Worm (Caenorhabditis elegans) whole organism, L4 larva: ENCODE data around the gene Y55F3BL.6.

Experiments
- D1046.2 ChIP-seq: fragments of 200-800 bp; sonication (Bioruptor generic); IDR thresholded peaks from 2 replicates; pipeline ENCODE4 v1.3.6; 2022; ENCODE audit warnings: missing genetic modification characterization, missing compliant biosample characterization
- F10B5.3 ChIP-seq: sonication (generic microtip); optimal IDR thresholded peaks from 2 replicates; lab custom pipeline; 2016; ENCODE audit warnings: mild to moderate bottlenecking, missing genetic modification characterization, missing compliant biosample characterization
- F26F4.8 ChIP-seq: fragments of 200-800 bp; sonication (Bioruptor generic); conservative IDR thresholded peaks from 2 replicates; pipeline ENCODE4 v1.3.6; 2022; ENCODE audit warnings: missing genetic modification characterization, missing compliant biosample characterization
- F37D6.2 ChIP-seq: sonication (generic microtip); optimal IDR thresholded peaks from 2 replicates; lab custom pipeline; 2016; ENCODE audit warnings: mild to moderate bottlenecking, missing genetic modification characterization, missing compliant biosample characterization
- F44E2.7 ChIP-seq: fragments of 200-800 bp; sonication (Bioruptor generic); IDR thresholded peaks from 2 replicates; pipeline ENCODE4 v2.1.2; 2022; ENCODE audit warnings: missing genetic modification characterization, missing compliant biosample characterization
- F49E8.2 ChIP-seq: sonication (generic microtip); optimal IDR thresholded peaks from 2 replicates; lab custom pipeline; 2016; ENCODE audit warnings: missing compliant biosample characterization, mild to moderate bottlenecking, missing genetic modification characterization, borderline replicate concordance
- T26A8.4 ChIP-seq: fragments of 200-800 bp; sonication (Bioruptor generic); IDR thresholded peaks from 2 replicates; pipeline ENCODE4 v1.3.6; 2022; ENCODE audit warnings: missing genetic modification characterization, missing compliant biosample characterization
- Y75B8A.6 ChIP-seq: fragments of 200-800 bp; sonication (Bioruptor generic); IDR thresholded peaks from 2 replicates; pipeline ENCODE4 v1.3.6; 2022; ENCODE audit warnings: missing genetic modification reagents, missing genetic modification characterization, missing compliant biosample characterization
- aha-1 ChIP-seq: fragments of 150-350 bp; peaks from one replicate; lab custom pipeline; 2014; ENCODE audit warnings: missing biosample characterization, missing genetic modification characterization
- aly-2 ChIP-seq: sonication (generic microtip); optimal IDR thresholded peaks from 2 replicates; lab custom pipeline; 2018; ENCODE audit warnings: missing biosample characterization, missing genetic modification characterization
- arid-1 ChIP-seq: fragments of 200-800 bp; sonication (Bioruptor generic); conservative IDR thresholded peaks from 2 replicates; pipeline ENCODE4 v1.3.6; 2022; ENCODE audit warnings: missing genetic modification reagents, missing genetic modification characterization, missing compliant biosample characterization
- ceh-32 ChIP-seq: sonication (generic microtip); optimal IDR thresholded peaks from 2 replicates; lab custom pipeline; 2016; ENCODE audit warnings: mild to moderate bottlenecking, missing genetic modification characterization, missing compliant biosample characterization; ENCODE audit not compliant: poor library complexity
- ceh-44 ChIP-seq: fragments of 200-800 bp; sonication (Bioruptor generic); IDR thresholded peaks from 2 replicates; pipeline ENCODE4 v1.3.6; 2022; ENCODE audit warnings: missing genetic modification reagents, missing genetic modification characterization, missing compliant biosample characterization
- ceh-82 ChIP-seq: sonication (generic microtip); optimal IDR thresholded peaks from 2 replicates; lab custom pipeline; 2017; ENCODE audit warnings: missing biosample characterization, missing genetic modification characterization
- ces-1 ChIP-seq: fragments of 150-350 bp; sonication (generic microtip); optimal IDR thresholded peaks from 4 replicates; lab custom pipeline; 2014; ENCODE audit warnings: missing biosample characterization, missing genetic modification reagents, missing genetic modification characterization
- ctbp-1 ChIP-seq: fragments of 200-800 bp; sonication (Bioruptor generic); IDR thresholded peaks from 2 replicates; pipeline ENCODE4 v1.3.6; 2022; ENCODE audit warnings: missing genetic modification reagents, missing genetic modification characterization, missing compliant biosample characterization
- daf-16 ChIP-seq, 3 experiments: sonication (generic microtip); optimal IDR thresholded peaks; 2 replicates each; lab custom pipeline; 2016 to 2017; ENCODE audit warnings: missing genetic modification characterization in 3 of 3, missing genetic modification reagents in 3 of 3, mild to moderate bottlenecking in 2 of 3, missing compliant biosample characterization in 2 of 3, missing biosample characterization in 1 of 3, moderate library complexity in 1 of 3
- dmd-6 ChIP-seq: fragments of 200-800 bp; sonication (Bioruptor generic); IDR thresholded peaks from 2 replicates; pipeline ENCODE4 v1.3.6; 2022; ENCODE audit warnings: missing genetic modification reagents, missing genetic modification characterization, missing compliant biosample characterization
- dmd-9 ChIP-seq: fragments of 200-800 bp; sonication (Bioruptor generic); IDR thresholded peaks from 2 replicates; pipeline ENCODE4 v1.3.6; 2022; ENCODE audit warnings: missing genetic modification reagents, missing genetic modification characterization, missing compliant biosample characterization
- dpl-1 ChIP-seq: fragments of 150-350 bp; optimal IDR thresholded peaks from 2 replicates; lab custom pipeline; 2014; ENCODE audit warnings: missing biosample characterization, missing genetic modification reagents, missing genetic modification characterization
- dve-1 ChIP-seq: sonication (generic microtip); optimal IDR thresholded peaks from 2 replicates; lab custom pipeline; 2017; ENCODE audit warnings: antibody characterized with exemption, mild to moderate bottlenecking, missing genetic modification characterization, missing compliant biosample characterization; ENCODE audit not compliant: insufficient read depth
- egl-27 ChIP-seq: sonication (generic microtip); optimal IDR thresholded peaks from 3 replicates; lab custom pipeline; 2017; ENCODE audit warnings: missing biosample characterization, missing genetic modification reagents, missing genetic modification characterization
- fos-1 ChIP-seq: fragments of 150-350 bp; optimal IDR thresholded peaks from 2 replicates; lab custom pipeline; 2014; ENCODE audit warnings: missing biosample characterization, missing genetic modification characterization
- hif-1 ChIP-seq, 2 experiments: sonication (generic microtip); optimal IDR thresholded peaks; 2 replicates each; lab custom pipeline; 2016 to 2017; ENCODE audit warnings: missing compliant biosample characterization in 2 of 2, missing genetic modification characterization in 2 of 2, missing genetic modification reagents in 2 of 2, missing genotype in 2 of 2, mild to moderate bottlenecking in 1 of 2
- hlh-30 ChIP-seq: sonication (generic microtip); optimal IDR thresholded peaks from 2 replicates; lab custom pipeline; 2017; ENCODE audit warnings: antibody characterized with exemption, mild to moderate bottlenecking, missing genetic modification characterization, missing compliant biosample characterization; ENCODE audit not compliant: insufficient read depth
- jun-1 ChIP-seq: fragments of 150-350 bp; optimal IDR thresholded peaks from 2 replicates; lab custom pipeline; 2014; ENCODE audit warnings: missing biosample characterization, missing genetic modification reagents, missing genetic modification characterization
- lim-7 ChIP-seq: fragments of 200-800 bp; sonication (Bioruptor generic); IDR thresholded peaks from 2 replicates; pipeline ENCODE4 v1.3.6; 2022; ENCODE audit warnings: missing genetic modification characterization, missing compliant biosample characterization
- lir-3 ChIP-seq: sonication (generic microtip); optimal IDR thresholded peaks from 2 replicates; lab custom pipeline; 2016; ENCODE audit warnings: mild to moderate bottlenecking, missing genetic modification characterization, missing compliant biosample characterization
- lsy-2 ChIP-seq, 2 experiments: fragments of 150-350 bp in 1 of 2; sonication (generic microtip) in 1 of 2; optimal IDR thresholded peaks; 2 replicates each; lab custom pipeline; 2014 to 2017; ENCODE audit warnings: missing biosample characterization in 2 of 2, missing genetic modification characterization in 2 of 2
- mes-2 ChIP-seq: sonication (generic microtip); optimal IDR thresholded peaks from 2 replicates; lab custom pipeline; 2016; ENCODE audit warnings: missing genotype, mild to moderate bottlenecking, missing genetic modification characterization, missing compliant biosample characterization; ENCODE audit not compliant: poor library complexity, severe bottlenecking
- mxl-3 ChIP-seq: fragments of 200-800 bp; sonication (Bioruptor generic); optimal IDR thresholded peaks from 2 replicates; lab custom pipeline; 2018; ENCODE audit warnings: mild to moderate bottlenecking, missing genetic modification characterization, missing compliant biosample characterization
- nhr-10 ChIP-seq: fragments of 150-350 bp; optimal IDR thresholded peaks from 2 replicates; lab custom pipeline; 2014; ENCODE audit warnings: missing biosample characterization, missing genetic modification characterization
- nhr-102 ChIP-seq: sonication (generic microtip); optimal IDR thresholded peaks from 2 replicates; lab custom pipeline; 2016; ENCODE audit warnings: mild to moderate bottlenecking, missing genetic modification characterization, moderate library complexity, missing compliant biosample characterization
- nhr-28 ChIP-seq: fragments of 150-350 bp; optimal IDR thresholded peaks from 2 replicates; lab custom pipeline; 2014; ENCODE audit warnings: missing biosample characterization, missing genetic modification characterization
- nhr-41 ChIP-seq: fragments of 200-800 bp; sonication (Bioruptor generic); IDR thresholded peaks from 2 replicates; pipeline ENCODE4 v1.3.6; 2022; ENCODE audit warnings: missing genetic modification reagents, missing genetic modification characterization, missing compliant biosample characterization
- nhr-6 ChIP-seq: fragments of 150-350 bp; optimal IDR thresholded peaks from 2 replicates; lab custom pipeline; 2014; ENCODE audit warnings: missing biosample characterization, missing genetic modification characterization
- nhr-76 ChIP-seq: fragments of 150-350 bp; optimal IDR thresholded peaks from 2 replicates; lab custom pipeline; 2014; ENCODE audit warnings: missing biosample characterization, missing genetic modification characterization
- nhr-77 ChIP-seq: fragments of 150-350 bp; optimal IDR thresholded peaks from 2 replicates; lab custom pipeline; 2014; ENCODE audit warnings: missing biosample characterization, missing genetic modification characterization
- pqm-1 ChIP-seq: sonication (generic microtip); optimal IDR thresholded peaks from 2 replicates; lab custom pipeline; 2017; ENCODE audit warnings: missing biosample characterization, missing genetic modification characterization
- rbr-2 ChIP-seq: sonication (generic microtip); optimal IDR thresholded peaks from 2 replicates; lab custom pipeline; 2016; ENCODE audit warnings: missing genotype, missing genetic modification characterization, missing compliant biosample characterization
- saeg-2 ChIP-seq: fragments of 200-800 bp; sonication (Bioruptor generic); IDR thresholded peaks from 2 replicates; pipeline ENCODE4 v1.3.6; 2022; ENCODE audit warnings: missing genetic modification reagents, missing genetic modification characterization, missing compliant biosample characterization
- snpc-1.2 ChIP-seq: fragments of 200-800 bp; sonication (Bioruptor generic); IDR thresholded peaks from 2 replicates; pipeline ENCODE4 v1.3.6; 2022; ENCODE audit warnings: missing genetic modification reagents, missing genetic modification characterization, missing compliant biosample characterization
- tag-97 ChIP-seq: fragments of 200-800 bp; sonication (Bioruptor generic); IDR thresholded peaks from 2 replicates; pipeline ENCODE4 v1.3.6; 2022; ENCODE audit warnings: missing genetic modification characterization, missing compliant biosample characterization
- unc-62 ChIP-seq, 3 experiments: fragments of 150-350 bp in 1 of 3; sonication (generic microtip); optimal IDR thresholded peaks in 2 of 3; peaks in 1 of 3; 1 replicate in 1 of 3; 2 replicates in 2 of 3; lab custom pipeline; 2014 to 2017; ENCODE audit warnings: missing biosample characterization in 3 of 3, missing genetic modification characterization in 3 of 3, missing genetic modification reagents in 3 of 3, missing genotype in 1 of 3
- zfp-3 ChIP-seq: fragments of 200-800 bp; sonication (Bioruptor generic); conservative IDR thresholded peaks from 2 replicates; pipeline ENCODE4 v1.3.6; 2022; ENCODE audit warnings: missing genetic modification reagents, missing genetic modification characterization, missing compliant biosample characterization
- ztf-11 ChIP-seq: fragments of 150-350 bp; optimal IDR thresholded peaks from 2 replicates; lab custom pipeline; 2014; ENCODE audit warnings: missing biosample characterization, missing genetic modification characterization

Gene Y55F3BL.6

ce11 chrIV:842630-843029 lies 35.8 kb upstream of the Y55F3BL.6 start (continued):
- peak; percentile 60; the same call in 1 of the 2 replicates for TF ChIP-seq ceh-44 (GFP tag; lab: Robert Waterston, UW)
- TF ChIP-seq dmd-9 (GFP tag; lab: Robert Waterston, UW): 0 out of 2 replicates have a peak, but pooled peaks have one; percentile 46
- no peak for TF ChIP-seq F10B5.3
- no peak for TF ChIP-seq mxl-3 (GFP tag; lab: Kevin White, UChicago)
- peak; percentile 14 for TF ChIP-seq nhr-102
- peak; percentile 85 for TF ChIP-seq lim-7
- peak in 1 of 2 experiments; percentile 61 for TF ChIP-seq unc-62 (GFP tag; optimal IDR thresholded peaks at IDR 0.05 in 1 of 2; lab: Kevin White, UChicago)
- no peak for TF ChIP-seq unc-62 (tag; optimal IDR thresholded peaks at IDR 0.05; lab: Kevin White, UChicago)
- TF ChIP-seq rbr-2 (tag; lab: Kevin White, UChicago): peak; percentile 41
- TF ChIP-seq hlh-30 (tag; lab: Kevin White, UChicago): peak; percentile 75
- peak in 1 of 2 experiments; percentile 59 for TF ChIP-seq hif-1 (tag; optimal IDR thresholded peaks at IDR 0.05; lab: Kevin White, UChicago)
- TF ChIP-seq F49E8.2 (tag; lab: Kevin White, UChicago): no peak
- TF ChIP-seq F26F4.8 (GFP tag; lab: Robert Waterston, UW): no peak
- no peak for TF ChIP-seq lir-3 (tag; lab: Kevin White, UChicago)
- no peak for TF ChIP-seq Y75B8A.6 (GFP tag; lab: Robert Waterston, UW)
- no peak for TF ChIP-seq mes-2 (tag; lab: Kevin White, UChicago)
- TF ChIP-seq saeg-2 (GFP tag; lab: Robert Waterston, UW): no peak
- TF ChIP-seq D1046.2 (GFP tag; lab: Robert Waterston, UW): no peak
- no peak for TF ChIP-seq tag-97 (GFP tag; lab: Robert Waterston, UW)
- peak; percentile 40 for TF ChIP-seq nhr-28 (tag; lab: Kevin White, UChicago)
- 0 out of 2 replicates have a peak, but pooled peaks have one; percentile 18 for TF ChIP-seq nhr-41
- TF ChIP-seq nhr-77: no peak
- no peak for TF ChIP-seq T26A8.4 (GFP tag; lab: Robert Waterston, UW)
- TF ChIP-seq ceh-82 (tag; lab: Kevin White, UChicago): no peak
- peak; percentile 25 for TF ChIP-seq dve-1 (tag; lab: Kevin White, UChicago)
- no peak for TF ChIP-seq ces-1 (GFP tag; lab: Kevin White, UChicago)
- TF ChIP-seq snpc-1.2 (GFP tag; lab: Robert Waterston, UW): no peak
- TF ChIP-seq arid-1 (GFP tag; lab: Robert Waterston, UW): peak; percentile 47; the same call in 1 of the 2 replicates

ce11 chrIV:842095-842494 lies 35.2 kb upstream of the Y55F3BL.6 start, which contains the start of gene Y55F3BR.6:
TSS of gene Y55F3BR.6 (minus strand) at chrIV:842126.
- TF ChIP-seq daf-16 (GFP tag; optimal IDR thresholded peaks at IDR 0.05; lab: Kevin White, UChicago) (no peak), daf-16 (tag; optimal IDR thresholded peaks at IDR 0.05; lab: Kevin White, UChicago) (peak; percentile 12), nhr-41 (no peak), hlh-30 (tag; lab: Kevin White, UChicago) (no peak), zfp-3 (no peak), dpl-1 (peak; percentile 53)

DNA sequence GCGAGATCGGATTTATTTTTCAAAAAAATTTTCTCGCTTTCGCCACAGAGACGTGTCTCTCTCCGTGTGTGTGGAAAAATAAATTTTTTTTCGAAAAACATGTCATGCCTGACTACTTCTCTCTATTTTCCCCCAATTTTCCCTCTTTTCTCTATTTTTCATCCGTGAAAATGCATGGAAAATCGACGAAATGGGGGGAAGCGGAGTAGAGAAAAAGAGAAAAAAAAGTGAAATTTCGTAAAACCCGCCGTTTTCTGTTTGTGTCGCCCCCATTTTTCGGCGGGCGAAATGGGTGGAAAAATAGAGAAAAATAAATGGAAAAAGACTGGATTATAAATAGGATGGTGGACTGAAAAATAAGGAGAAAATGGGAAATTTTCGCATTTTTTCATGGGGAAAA lies 26.6 kb upstream of the Y55F3BL.6 start:
- TF ChIP-seq dpl-1: no peak
- no peak for TF ChIP-seq zfp-3
- no peak for TF ChIP-seq aly-2
- TF ChIP-seq ztf-11: no peak
- TF ChIP-seq rbr-2 (tag; lab: Kevin White, UChicago): no peak
- peak; percentile 0 for TF ChIP-seq nhr-6 (tag; lab: Kevin White, UChicago)
- no peak for TF ChIP-seq F44E2.7 (GFP tag; lab: Robert Waterston, UW)
- no peak for TF ChIP-seq dmd-6 (GFP tag; lab: Robert Waterston, UW)
- no peak for TF ChIP-seq jun-1 (tag; lab: Kevin White, UChicago)
- TF ChIP-seq egl-27: no peak
- peak; percentile 76 for TF ChIP-seq aha-1 (tag; lab: Kevin White, UChicago)
- TF ChIP-seq F10B5.3: no peak
- peak in 1 of 2 experiments; percentile 20 for TF ChIP-seq hif-1 (tag; optimal IDR thresholded peaks at IDR 0.05; lab: Kevin White, UChicago)
- no peak for TF ChIP-seq fos-1 (tag; lab: Kevin White, UChicago)
- TF ChIP-seq ces-1 (GFP tag; lab: Kevin White, UChicago): no peak
- no peak for TF ChIP-seq pqm-1
- no peak for TF ChIP-seq ctbp-1 (GFP tag; lab: Robert Waterston, UW)
- TF ChIP-seq F37D6.2 (tag; lab: Kevin White, UChicago): no peak
- peak in 1 of 2 experiments; percentile 34 for TF ChIP-seq lsy-2 (tag; optimal IDR thresholded peaks at IDR 0.05; lab: Kevin White, UChicago)
- no peak for TF ChIP-seq nhr-76 (tag; lab: Kevin White, UChicago)
- TF ChIP-seq snpc-1.2 (GFP tag; lab: Robert Waterston, UW): no peak
- TF ChIP-seq nhr-10 (tag; lab: Kevin White, UChicago): no peak
- TF ChIP-seq ceh-32 (tag; lab: Kevin White, UChicago): no peak
- TF ChIP-seq dve-1 (tag; lab: Kevin White, UChicago): no peak
